Fruit fly (Drosophila melanogaster): Measurements from ENCODE around the gene CG14985.

Gene CG14985

DNA sequence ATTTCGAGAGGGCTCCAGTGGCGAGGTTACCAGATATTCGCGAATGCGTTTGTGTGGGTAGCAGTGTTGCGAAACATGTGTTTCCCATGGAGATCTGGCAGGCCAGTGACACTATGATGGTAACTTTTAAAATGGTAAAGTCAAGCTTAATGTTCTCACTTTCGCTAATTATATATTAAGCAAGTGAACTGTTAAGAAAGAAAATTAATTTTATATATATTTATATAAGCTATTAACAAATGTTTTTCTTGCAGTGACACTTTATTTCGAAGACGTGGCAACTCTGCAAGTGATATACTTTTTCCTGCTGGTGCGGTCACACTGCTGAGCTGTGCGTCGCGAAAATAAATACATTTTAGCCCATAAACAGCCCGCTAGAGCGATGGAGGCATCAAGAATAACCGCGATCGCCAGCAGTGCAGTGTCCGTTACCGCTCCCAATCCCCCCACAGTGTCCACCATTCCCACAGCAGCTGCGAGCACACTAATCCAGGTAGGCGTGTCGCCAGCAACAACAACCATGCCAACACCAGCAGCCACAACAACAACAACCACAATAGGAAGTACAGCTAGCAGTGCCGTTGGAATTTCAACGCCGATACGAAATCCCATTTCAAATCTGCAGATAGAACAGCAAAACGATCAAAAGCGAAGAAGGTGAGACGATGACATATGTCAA is 37.1 kb downstream of the CG14985 start, which contains the start of the genes CG11593 and Rcd5 (continued):
- TF ChIP-seq CG8359 (GFP tag; optimal IDR thresholded peaks at IDR 0.05; ENCODE audit: borderline replicate concordance) (no peak), Dbx (GFP tag; IDR thresholded peaks at IDR 0.05) (peak; percentile 85), usp (GFP tag; optimal IDR thresholded peaks at IDR 0.05) (no peak), CG2202 (tag; optimal IDR thresholded peaks at IDR 0.05) (peak; percentile 31), tap (tag; optimal IDR thresholded peaks at IDR 0.05) (no peak), gfzf (GFP tag; optimal IDR thresholded peaks at IDR 0.05) (peak; percentile 53), Sox100B (GFP tag; optimal IDR thresholded peaks at IDR 0.05) (no peak), Xrp1 (GFP tag; IDR thresholded peaks at IDR 0.05) (no peak; the same call in 1 of the 2 replicates), mirr (GFP tag; optimal IDR thresholded peaks at IDR 0.05) (no peak), Elba2 (GFP tag; optimal IDR thresholded peaks at IDR 0.05) (peak; percentile 41), Fer1 (GFP tag; optimal IDR thresholded peaks at IDR 0.05) (no peak), ttk (GFP tag; IDR thresholded peaks at IDR 0.05) (peak; percentile 80), nerfin-2 (GFP tag; IDR thresholded peaks at IDR 0.05; ENCODE audit: partially characterized antibody) (no peak), aop (GFP tag; IDR thresholded peaks at IDR 0.05) (no peak), zen2 (GFP tag; IDR thresholded peaks at IDR 0.05; ENCODE audit: partially characterized antibody) (no peak), CG8388 (GFP tag; optimal IDR thresholded peaks at IDR 0.05) (peak; percentile 55), nom (GFP tag; optimal IDR thresholded peaks at IDR 0.05) (no peak), CG6272 (GFP tag; IDR thresholded peaks at IDR 0.05) (peak; percentile 90), Tbp (GFP tag; optimal IDR thresholded peaks at IDR 0.05) (no peak), sob (GFP tag; IDR thresholded peaks at IDR 0.05) (peak; percentile 86), phol (tag; optimal IDR thresholded peaks at IDR 0.05) (peak; percentile 87), bsh (GFP tag; optimal IDR thresholded peaks at IDR 0.05) (no peak), Adf1 (GFP tag; IDR thresholded peaks at IDR 0.05) (peak; percentile 49), fd3F (GFP tag; optimal IDR thresholded peaks at IDR 0.05) (peak; percentile 63), jumu (GFP tag; optimal IDR thresholded peaks at IDR 0.05) (peak; percentile 30), CG8478 (optimal IDR thresholded peaks at IDR 0.05) (no peak), NC2β (GFP tag; optimal IDR thresholded peaks at IDR 0.05) (no peak), CG1603 (tag; optimal IDR thresholded peaks at IDR 0.05) (no peak), CG31365 (tag; optimal IDR thresholded peaks at IDR 0.05) (no peak), CG4617 (GFP tag; optimal IDR thresholded peaks at IDR 0.05; ENCODE audit: borderline replicate concordance) (peak; percentile 96), stwl (tag; optimal IDR thresholded peaks at IDR 0.05) (peak; percentile 79), bowl (GFP tag; IDR thresholded peaks at IDR 0.05) (no peak), CG11456 (GFP tag; IDR thresholded peaks at IDR 0.05) (peak; percentile 86), bab2 (GFP tag; optimal IDR thresholded peaks at IDR 0.05) (peak; percentile 42), CG5180 (GFP tag; optimal IDR thresholded peaks at IDR 0.05) (no peak), HLH4C (GFP tag; IDR thresholded peaks at IDR 0.05; ENCODE audit: partially characterized antibody) (peak; percentile 45; the same call in 1 of the 3 replicates), CG9932 (GFP tag; IDR thresholded peaks at IDR 0.05) (peak; percentile 92), Rfx (GFP tag; IDR thresholded peaks at IDR 0.05) (peak; percentile 89), CG8924 (tag; optimal IDR thresholded peaks at IDR 0.05) (peak; percentile 61), Atf3 (GFP tag; optimal IDR thresholded peaks at IDR 0.05) (no peak), Stat92E (GFP tag; optimal IDR thresholded peaks at IDR 0.05) (no peak), danr (GFP tag; IDR thresholded peaks at IDR 0.05) (peak; percentile 83), caup (GFP tag; optimal IDR thresholded peaks at IDR 0.05; ENCODE audit: severe bottlenecking) (peak; percentile 64), pho (GFP tag; optimal IDR thresholded peaks at IDR 0.05) (peak; percentile 25), Sry-δ (GFP tag; optimal IDR thresholded peaks at IDR 0.05) (no peak), Lpt (GFP tag; optimal IDR thresholded peaks at IDR 0.05) (no peak), hbn (GFP tag; IDR thresholded peaks at IDR 0.05; ENCODE audit: partially characterized antibody) (no peak), Mes4 (GFP tag; optimal IDR thresholded peaks at IDR 0.05) (no peak), onecut (GFP tag; IDR thresholded peaks at IDR 0.05) (no peak), NK7.1 (GFP tag; optimal IDR thresholded peaks at IDR 0.05) (no peak)

Measured in whole organism, embryonic.